Fruit fly (Drosophila melanogaster): Measurements from ENCODE around the gene Eip93F.

Gene Eip93F

DNA sequence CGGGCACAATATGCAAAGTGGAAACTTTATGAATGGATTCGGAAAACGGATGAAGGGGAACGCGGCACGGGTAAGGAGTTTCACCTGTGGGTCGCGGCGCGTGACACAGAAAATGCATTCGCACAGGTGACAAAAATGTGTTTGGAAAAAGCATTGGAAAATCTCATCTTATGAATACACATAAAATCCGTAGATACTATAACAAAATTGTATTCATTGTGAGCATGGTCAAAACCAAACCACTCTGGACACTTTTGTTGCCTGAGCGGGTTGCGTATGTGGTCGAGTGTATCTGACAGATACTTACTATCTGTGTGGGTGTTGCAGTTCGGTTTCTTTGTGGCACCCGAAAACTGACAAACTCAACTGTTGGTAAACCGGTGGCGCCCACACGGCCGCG is 90.6 kb downstream of the Eip93F start (continued):
- TF ChIP-seq fd85E (GFP tag; optimal IDR thresholded peaks at IDR 0.05) (no peak), dsx (GFP tag; optimal IDR thresholded peaks at IDR 0.05; ENCODE audit: poor library complexity, severe bottlenecking) (peak; percentile 11), acj6 (GFP tag; optimal IDR thresholded peaks at IDR 0.05) (no peak), Sox14 (GFP tag; optimal IDR thresholded peaks at IDR 0.05) (peak; percentile 81), CG3919 (GFP tag; optimal IDR thresholded peaks at IDR 0.05) (peak; percentile 78), Sox15 (GFP tag; optimal IDR thresholded peaks at IDR 0.05) (peak; percentile 42), topi (GFP tag; optimal IDR thresholded peaks at IDR 0.05) (peak; percentile 72), net (GFP tag; optimal IDR thresholded peaks at IDR 0.05) (peak; percentile 84), lz (GFP tag; optimal IDR thresholded peaks at IDR 0.05) (peak; percentile 65), CG11902 (GFP tag; optimal IDR thresholded peaks at IDR 0.05) (peak; percentile 35), CG1621 (tag; optimal IDR thresholded peaks at IDR 0.05) (no peak), Ets96B (tag; optimal IDR thresholded peaks at IDR 0.05) (peak; percentile 42), salr (GFP tag; optimal IDR thresholded peaks at IDR 0.05) (no peak), CG8319 (GFP tag; optimal IDR thresholded peaks at IDR 0.05) (no peak), esn (GFP tag; optimal IDR thresholded peaks at IDR 0.05) (peak; percentile 71), dac (GFP tag; optimal IDR thresholded peaks at IDR 0.05) (peak; percentile 54), CG31627 (GFP tag; optimal IDR thresholded peaks at IDR 0.05) (peak; percentile 70), cyc (GFP tag; optimal IDR thresholded peaks at IDR 0.05) (peak; percentile 66), CG8119 (GFP tag; IDR thresholded peaks at IDR 0.05) (peak; percentile 94), Lpt (GFP tag; optimal IDR thresholded peaks at IDR 0.05) (peak; percentile 78), eg (GFP tag; IDR thresholded peaks at IDR 0.05) (peak; percentile 94), svp (GFP tag) (no peak), CG4318 (GFP tag; optimal IDR thresholded peaks at IDR 0.05) (no peak), Hr39 (GFP tag; optimal IDR thresholded peaks at IDR 0.05) (no peak), CG32006 (GFP tag; optimal IDR thresholded peaks at IDR 0.05) (peak; percentile 86), ss (GFP tag; optimal IDR thresholded peaks at IDR 0.05) (no peak), CG6163 (GFP tag; IDR thresholded peaks at IDR 0.05) (peak; percentile 90), spab (GFP tag; optimal IDR thresholded peaks at IDR 0.05) (no peak), Met (GFP tag; optimal IDR thresholded peaks at IDR 0.05) (no peak), CG15336 (GFP tag; IDR thresholded peaks at IDR 0.05) (peak; percentile 95), CG3032 (tag; optimal IDR thresholded peaks at IDR 0.05) (peak; percentile 22), Eip75B (GFP tag; optimal IDR thresholded peaks at IDR 0.05) (no peak), CG8632 (GFP tag; optimal IDR thresholded peaks at IDR 0.05) (no peak)

dm6 chr3R:22040400-22040799 is 91.5 kb downstream of the Eip93F start:
- TF ChIP-seq vri (GFP tag; optimal IDR thresholded peaks at IDR 0.05), result no peak

dm6 chr3R:22041625-22042282 is 92.8 kb downstream of the Eip93F start, which contains the start of gene how:
Gene how, plus strand, starts transcription at chr3R:22042191.
- TF ChIP-seq Eip93F (GFP tag; optimal IDR thresholded peaks at IDR 0.05) (no peak), CG1621 (tag; optimal IDR thresholded peaks at IDR 0.05) (peak; percentile 15), eg (GFP tag; IDR thresholded peaks at IDR 0.05) (0 out of 3 replicates have a peak, but pooled peaks have one; percentile 24), vri (GFP tag; optimal IDR thresholded peaks at IDR 0.05) (no peak), CG11294 (GFP tag; IDR thresholded peaks at IDR 0.05) (no peak), CG16779 (tag; optimal IDR thresholded peaks at IDR 0.05) (peak; percentile 10), CG11762 (GFP tag; optimal IDR thresholded peaks at IDR 0.05; ENCODE audit: insufficient read depth) (no peak), CG6163 (GFP tag; IDR thresholded peaks at IDR 0.05) (peak; percentile 26; the same call in 1 of the 3 replicates), Lpt (GFP tag; optimal IDR thresholded peaks at IDR 0.05) (peak; percentile 27), CG4318 (GFP tag; optimal IDR thresholded peaks at IDR 0.05) (no peak), CG32006 (GFP tag; optimal IDR thresholded peaks at IDR 0.05) (peak; percentile 32), CG8632 (GFP tag; optimal IDR thresholded peaks at IDR 0.05) (peak; percentile 44), fkh (GFP tag; optimal IDR thresholded peaks at IDR 0.05) (peak; percentile 7), dac (GFP tag; optimal IDR thresholded peaks at IDR 0.05) (no peak), topi (GFP tag; optimal IDR thresholded peaks at IDR 0.05) (peak; percentile 44), cyc (GFP tag; optimal IDR thresholded peaks at IDR 0.05) (peak; percentile 36), CG6854 (GFP tag; optimal IDR thresholded peaks at IDR 0.05) (peak; percentile 55), CG3919 (GFP tag; optimal IDR thresholded peaks at IDR 0.05) (peak; percentile 15), net (GFP tag; optimal IDR thresholded peaks at IDR 0.05) (no peak), CG9139 (GFP tag; optimal IDR thresholded peaks at IDR 0.05) (no peak), CG6808 (GFP tag; optimal IDR thresholded peaks at IDR 0.05) (peak; percentile 20), esn (GFP tag; optimal IDR thresholded peaks at IDR 0.05) (peak; percentile 43), CG3032 (tag; optimal IDR thresholded peaks at IDR 0.05) (peak; percentile 11), CG6792 (GFP tag; optimal IDR thresholded peaks at IDR 0.05) (no peak), Ets21C (GFP tag; optimal IDR thresholded peaks at IDR 0.05) (no peak), Met (GFP tag; optimal IDR thresholded peaks at IDR 0.05) (peak; percentile 42), CG34406 (GFP tag; optimal IDR thresholded peaks at IDR 0.05) (peak; percentile 46), Eip78C (GFP tag) (peak; percentile 78), ss (GFP tag; optimal IDR thresholded peaks at IDR 0.05) (peak in 1 of 2 experiments; percentile 4)

All from whole organism, prepupa.